Worm (Caenorhabditis elegans) whole organism, mixed stage, embryonic: ENCODE results near the gene pno-1.

ENCODE experiments used
- M03D4.4 ChIP-seq: sonication (generic microtip); optimal IDR thresholded peaks from 2 replicates; lab custom pipeline; 2017; ENCODE audit warnings: mild to moderate bottlenecking, missing genetic modification characterization, missing compliant biosample characterization
- bed-3 ChIP-seq: fragments of 200-800 bp; sonication (Bioruptor generic); optimal IDR thresholded peaks from 3 replicates; lab custom pipeline; 2018; ENCODE audit warnings: mild to moderate bottlenecking, missing genetic modification characterization, moderate library complexity, missing compliant biosample characterization
- blmp-1 ChIP-seq: fragments of 150-350 bp; optimal IDR thresholded peaks from 2 replicates; lab custom pipeline; 2014; ENCODE audit warnings: missing biosample characterization, missing genetic modification characterization
- ceh-39 ChIP-seq: fragments of 150-350 bp; optimal IDR thresholded peaks from 2 replicates; lab custom pipeline; 2014; ENCODE audit warnings: missing biosample characterization, missing genetic modification characterization
- ceh-43 ChIP-seq: fragments of 200-800 bp; sonication (Bioruptor generic); optimal IDR thresholded peaks from 2 replicates; lab custom pipeline; 2018; ENCODE audit warnings: mild to moderate bottlenecking, missing genetic modification characterization, moderate library complexity, missing compliant biosample characterization
- ceh-83 ChIP-seq: fragments of 200-800 bp; sonication (Bioruptor generic); optimal IDR thresholded peaks from 2 replicates; lab custom pipeline; 2018; ENCODE audit warnings: mild to moderate bottlenecking, missing genetic modification characterization, missing compliant biosample characterization
- ces-1 ChIP-seq: fragments of 150-350 bp; optimal IDR thresholded peaks from 2 replicates; lab custom pipeline; 2014; ENCODE audit warnings: missing biosample characterization, missing genetic modification reagents, missing genetic modification characterization
- cnd-1 ChIP-seq: fragments of 200-800 bp; sonication (Bioruptor generic); optimal IDR thresholded peaks from 2 replicates; lab custom pipeline; 2018; ENCODE audit warnings: mild to moderate bottlenecking, missing genetic modification characterization, missing compliant biosample characterization
- drap-1 ChIP-seq: fragments of 200-800 bp; sonication (Bioruptor generic); optimal IDR thresholded peaks from 3 replicates; lab custom pipeline; 2018; ENCODE audit warnings: mild to moderate bottlenecking, missing genetic modification characterization, missing compliant biosample characterization
- elt-1 ChIP-seq: sonication (generic microtip); optimal IDR thresholded peaks from 2 replicates; lab custom pipeline; 2017; ENCODE audit warnings: missing genetic modification characterization, mild to moderate bottlenecking, missing compliant biosample characterization, antibody characterized with exemption, moderate library complexity, borderline replicate concordance; ENCODE audit not compliant: insufficient read depth
- elt-3 ChIP-seq: fragments of 150-350 bp; optimal IDR thresholded peaks from 2 replicates; lab custom pipeline; 2014; ENCODE audit warnings: missing biosample characterization, missing genetic modification characterization
- flh-1 ChIP-seq: fragments of 200-800 bp; sonication (Bioruptor generic); optimal IDR thresholded peaks from 2 replicates; lab custom pipeline; 2018; ENCODE audit warnings: mild to moderate bottlenecking, missing genetic modification characterization, moderate library complexity, missing compliant biosample characterization
- ham-2 ChIP-seq: fragments of 200-800 bp; sonication (Bioruptor generic); optimal IDR thresholded peaks from 2 replicates; lab custom pipeline; 2018; ENCODE audit warnings: mild to moderate bottlenecking, missing genetic modification characterization, missing compliant biosample characterization
- hlh-1 ChIP-seq: fragments of 150-350 bp; optimal IDR thresholded peaks from 2 replicates; lab custom pipeline; 2014; ENCODE audit warnings: missing biosample characterization, missing genetic modification reagents, missing genetic modification characterization
- lin-13 ChIP-seq: fragments of 150-350 bp; optimal IDR thresholded peaks from 2 replicates; lab custom pipeline; 2014; ENCODE audit warnings: missing biosample characterization, missing genetic modification characterization
- lin-32 ChIP-seq: fragments of 200-800 bp; sonication (Bioruptor generic); optimal IDR thresholded peaks from 2 replicates; lab custom pipeline; 2018; ENCODE audit warnings: mild to moderate bottlenecking, missing genetic modification characterization, missing compliant biosample characterization
- lsy-2 ChIP-seq: fragments of 150-350 bp; optimal IDR thresholded peaks from 2 replicates; lab custom pipeline; 2014; ENCODE audit warnings: missing biosample characterization, missing genetic modification characterization
- mab-5 ChIP-seq: fragments of 150-350 bp; optimal IDR thresholded peaks from 2 replicates; lab custom pipeline; 2014; ENCODE audit warnings: missing biosample characterization, missing genetic modification characterization
- mep-1 ChIP-seq: fragments of 150-350 bp; optimal IDR thresholded peaks from 2 replicates; lab custom pipeline; 2017; ENCODE audit warnings: missing biosample characterization, missing genetic modification reagents, missing genetic modification characterization, inconsistent platforms
- mls-2 ChIP-seq: sonication (generic microtip); optimal IDR thresholded peaks from 2 replicates; lab custom pipeline; 2016; ENCODE audit warnings: mild to moderate bottlenecking, missing genetic modification characterization, moderate library complexity, missing compliant biosample characterization
- nhr-12 ChIP-seq: fragments of 150-350 bp; optimal IDR thresholded peaks from 2 replicates; lab custom pipeline; 2014; ENCODE audit warnings: missing biosample characterization, missing genetic modification characterization
- nhr-2 ChIP-seq: fragments of 150-350 bp; optimal IDR thresholded peaks from 2 replicates; lab custom pipeline; 2014; ENCODE audit warnings: missing biosample characterization, missing genetic modification characterization
- nhr-237 ChIP-seq: fragments of 150-350 bp; optimal IDR thresholded peaks from 2 replicates; lab custom pipeline; 2014; ENCODE audit warnings: missing biosample characterization, missing genetic modification characterization
- nhr-28 ChIP-seq: fragments of 150-350 bp; optimal IDR thresholded peaks from 2 replicates; lab custom pipeline; 2014; ENCODE audit warnings: missing biosample characterization, missing genetic modification characterization
- nhr-76 ChIP-seq: sonication (generic microtip); optimal IDR thresholded peaks from 2 replicates; lab custom pipeline; 2017; ENCODE audit warnings: missing biosample characterization, missing genetic modification characterization
- pha-4 ChIP-seq: fragments of 150-350 bp; optimal IDR thresholded peaks from 2 replicates; lab custom pipeline; 2018; ENCODE audit warnings: missing biosample characterization, missing genetic modification reagents, missing genetic modification characterization
- sem-2 ChIP-seq: fragments of 200-800 bp; sonication (Bioruptor generic); optimal IDR thresholded peaks from 2 replicates; lab custom pipeline; 2018; ENCODE audit warnings: mild to moderate bottlenecking, missing genetic modification characterization, missing compliant biosample characterization
- snpc-4 ChIP-seq: fragments of 150-350 bp; optimal IDR thresholded peaks from 2 replicates; lab custom pipeline; 2014; ENCODE audit warnings: missing biosample characterization, missing genetic modification characterization
- sptf-1 ChIP-seq: sonication (generic microtip); optimal IDR thresholded peaks from 2 replicates; lab custom pipeline; 2017; ENCODE audit warnings: mild to moderate bottlenecking, missing genetic modification characterization, moderate library complexity, missing compliant biosample characterization
- tbx-8 ChIP-seq: fragments of 200-800 bp; sonication (Bioruptor generic); optimal IDR thresholded peaks from 2 replicates; lab custom pipeline; 2018; ENCODE audit warnings: mild to moderate bottlenecking, missing genetic modification characterization, moderate library complexity, missing compliant biosample characterization
- unc-120 ChIP-seq: sonication (generic microtip); optimal IDR thresholded peaks from 2 replicates; lab custom pipeline; 2017; ENCODE audit warnings: missing genetic modification characterization, missing compliant biosample characterization; ENCODE audit not compliant: poor library complexity, severe bottlenecking
- unc-39 ChIP-seq: fragments of 150-350 bp; optimal IDR thresholded peaks from 2 replicates; lab custom pipeline; 2014; ENCODE audit warnings: missing biosample characterization, missing genetic modification characterization
- unc-62 ChIP-seq: fragments of 150-350 bp; optimal IDR thresholded peaks from 2 replicates; lab custom pipeline; 2014; ENCODE audit warnings: missing biosample characterization, missing genetic modification reagents, missing genetic modification characterization
- zip-8 ChIP-seq: fragments of 150-350 bp; optimal IDR thresholded peaks from 2 replicates; lab custom pipeline; 2014; ENCODE audit warnings: missing biosample characterization, missing genetic modification characterization
- ztf-11 ChIP-seq: fragments of 150-350 bp; optimal IDR thresholded peaks from 2 replicates; lab custom pipeline; 2014; ENCODE audit warnings: missing biosample characterization, missing genetic modification characterization

Gene pno-1

DNA sequence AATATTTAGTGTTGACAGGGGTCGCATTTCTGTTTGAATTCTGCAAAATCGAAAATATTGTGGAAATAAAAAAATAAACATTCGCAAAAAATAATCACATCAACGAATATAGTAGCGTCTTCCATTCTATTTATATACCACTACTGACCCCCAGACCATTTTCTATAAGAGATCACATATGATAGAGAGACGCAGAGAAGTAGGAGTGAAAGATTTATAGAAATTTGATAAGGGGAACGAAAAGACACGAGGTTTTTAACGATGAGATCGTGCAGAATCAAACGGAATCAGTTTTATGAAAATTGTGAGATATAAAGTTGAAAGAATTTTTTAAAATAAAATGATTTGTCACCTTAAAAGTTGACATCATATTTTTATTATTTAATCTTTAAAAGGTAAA, 9.6 kb upstream of the pno-1 start:
- TF ChIP-seq mls-2 (tag; lab: Kevin White, UChicago): no peak
- no peak for TF ChIP-seq ceh-83 (GFP tag; lab: Kevin White, UChicago)
- TF ChIP-seq nhr-2 (tag; lab: Kevin White, UChicago): no peak
- TF ChIP-seq cnd-1 (tag; lab: Kevin White, UChicago): no peak
- no peak for TF ChIP-seq snpc-4 (tag; lab: Kevin White, UChicago)
- TF ChIP-seq, all 35 proteins: peak for 0

DNA sequence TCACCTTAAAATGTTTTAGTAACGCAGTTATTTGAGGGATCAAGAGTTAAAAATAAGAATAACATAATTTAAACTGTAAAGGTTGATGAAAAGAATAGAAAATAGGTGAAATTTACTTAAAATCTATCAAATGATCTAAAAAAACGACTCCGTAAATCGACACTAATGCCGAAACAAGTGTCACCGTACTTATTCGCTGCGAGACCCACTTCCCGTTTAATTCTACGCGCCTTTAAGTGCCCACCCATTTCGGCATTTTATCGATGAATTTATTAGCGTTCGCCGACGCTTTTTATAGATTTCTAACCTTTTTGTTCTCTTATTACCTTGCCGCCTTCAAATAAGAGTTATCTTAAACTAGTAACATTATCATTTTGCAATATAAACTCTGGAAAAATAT, 3.4 kb upstream of the pno-1 start, which contains the start of the genes Y53C12B.1 and nos-3:
Gene Y53C12B.1 (minus strand): TSS at position 10 of the 400 bp plus-strand sequence.
Gene nos-3 (plus strand): TSS at position 248 of the 400 bp plus-strand sequence.
- TF ChIP-seq zip-8 (tag; lab: Kevin White, UChicago) (no peak), unc-120 (tag; lab: Kevin White, UChicago) (peak; percentile 98), sptf-1 (tag; lab: Kevin White, UChicago) (no peak), lsy-2 (peak; percentile 98), elt-3 (tag; lab: Kevin White, UChicago) (no peak), nhr-237 (tag; lab: Kevin White, UChicago) (peak; percentile 39), drap-1 (no peak), unc-39 (no peak), nhr-12 (tag; lab: Kevin White, UChicago) (no peak), snpc-4 (tag; lab: Kevin White, UChicago) (no peak), pha-4 (peak; percentile 68), lin-32 (GFP tag; lab: Kevin White, UChicago) (no peak), flh-1 (GFP tag; lab: Kevin White, UChicago) (no peak), ces-1 (GFP tag; lab: Kevin White, UChicago) (peak; percentile 91), ztf-11 (tag; lab: Kevin White, UChicago) (no peak), mls-2 (tag; lab: Kevin White, UChicago) (no peak), hlh-1 (tag; lab: Kevin White, UChicago) (peak; percentile 25), sem-2 (no peak), lin-13 (tag; lab: Kevin White, UChicago) (peak; percentile 79), ceh-43 (GFP tag; lab: Kevin White, UChicago) (no peak), ceh-39 (peak; percentile 81), mep-1 (tag; lab: Kevin White, UChicago) (peak; percentile 66), elt-1 (no peak), tbx-8 (GFP tag; lab: Kevin White, UChicago) (no peak), nhr-76 (tag; lab: Kevin White, UChicago) (no peak)
- TF ChIP-seq, all 35 proteins: peak for 9

DNA sequence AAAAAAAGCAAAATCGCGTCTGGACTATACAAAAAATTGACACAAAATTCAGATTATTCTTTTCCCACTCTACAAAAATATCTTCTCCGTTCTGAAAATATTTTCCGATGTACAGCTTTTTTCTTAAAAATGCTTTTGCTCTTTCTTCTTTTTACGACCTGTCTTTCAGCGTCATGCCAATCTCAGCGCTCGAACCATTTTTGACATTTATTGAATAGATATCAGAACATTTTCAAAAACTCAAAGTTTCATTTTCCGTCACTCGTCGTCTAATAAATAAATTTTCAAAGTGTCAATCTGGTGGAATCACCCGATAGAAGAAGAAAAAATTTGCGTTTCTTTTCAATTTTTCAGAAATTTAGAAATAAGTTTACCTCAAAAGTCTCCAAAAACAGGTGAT, 1.3 kb downstream of the pno-1 start:
- TF ChIP-seq lsy-2: no peak
- TF ChIP-seq mls-2 (tag; lab: Kevin White, UChicago): no peak
- TF ChIP-seq elt-3 (tag; lab: Kevin White, UChicago): no peak
- no peak for TF ChIP-seq flh-1 (GFP tag; lab: Kevin White, UChicago)
- no peak for TF ChIP-seq unc-62 (GFP tag; lab: Kevin White, UChicago)
- TF ChIP-seq pha-4: no peak
- no peak for TF ChIP-seq nhr-2 (tag; lab: Kevin White, UChicago)
- no peak for TF ChIP-seq nhr-28 (tag; lab: Kevin White, UChicago)
- no peak for TF ChIP-seq bed-3
- no peak for TF ChIP-seq ces-1 (GFP tag; lab: Kevin White, UChicago)
- no peak for TF ChIP-seq mep-1 (tag; lab: Kevin White, UChicago)
- no peak for TF ChIP-seq drap-1
- no peak for TF ChIP-seq ztf-11 (tag; lab: Kevin White, UChicago)
- TF ChIP-seq mab-5 (tag; lab: Kevin White, UChicago): no peak
- no peak for TF ChIP-seq blmp-1 (tag; lab: Kevin White, UChicago)

DNA sequence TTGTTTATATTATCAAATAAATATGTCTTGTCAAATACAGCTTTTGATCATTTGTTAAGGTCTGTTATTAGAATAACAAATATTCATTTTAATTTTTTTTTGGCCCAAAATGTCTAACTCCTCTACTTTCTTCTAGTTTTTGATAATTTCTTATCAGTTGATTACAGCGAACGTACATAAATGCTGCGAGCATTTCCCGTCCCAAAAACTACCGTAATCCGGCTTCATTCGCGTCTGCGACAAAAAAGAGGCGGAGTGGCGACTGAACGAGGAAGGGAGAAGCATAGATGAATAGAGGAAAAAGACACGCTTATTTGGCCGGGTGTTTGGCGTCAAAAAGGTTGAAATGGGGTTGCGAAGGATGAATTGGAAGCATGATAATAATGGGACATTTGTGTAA, 2.1 kb downstream of the pno-1 start:
- TF ChIP-seq mls-2 (tag; lab: Kevin White, UChicago): no peak
- no peak for TF ChIP-seq ztf-11 (tag; lab: Kevin White, UChicago)
- TF ChIP-seq flh-1 (GFP tag; lab: Kevin White, UChicago): no peak
- TF ChIP-seq pha-4: no peak
- no peak for TF ChIP-seq hlh-1 (tag; lab: Kevin White, UChicago)
- no peak for TF ChIP-seq elt-1
- TF ChIP-seq bed-3: no peak
- no peak for TF ChIP-seq ces-1 (GFP tag; lab: Kevin White, UChicago)
- TF ChIP-seq unc-62 (GFP tag; lab: Kevin White, UChicago): no peak
- no peak for TF ChIP-seq sem-2
- TF ChIP-seq drap-1: no peak
- TF ChIP-seq ham-2 (GFP tag; lab: Kevin White, UChicago): no peak
- no peak for TF ChIP-seq tbx-8 (GFP tag; lab: Kevin White, UChicago)
- TF ChIP-seq cnd-1 (tag; lab: Kevin White, UChicago): no peak
- TF ChIP-seq zip-8 (tag; lab: Kevin White, UChicago): no peak
- no peak for TF ChIP-seq M03D4.4 (tag; lab: Kevin White, UChicago)
- no peak for TF ChIP-seq blmp-1 (tag; lab: Kevin White, UChicago)
- no peak for TF ChIP-seq ceh-43 (GFP tag; lab: Kevin White, UChicago)
- TF ChIP-seq nhr-76 (tag; lab: Kevin White, UChicago): no peak
